Fruit fly (Drosophila melanogaster): ENCODE measurements around the gene CG14000.

- TF ChIP-seq CG9948 (tag; optimal IDR thresholded peaks at IDR 0.05) (no peak), CG15710 (tag; optimal IDR thresholded peaks at IDR 0.05) (no peak), CG4496 (GFP tag; IDR thresholded peaks at IDR 0.05) (no peak), CG13204 (GFP tag; optimal IDR thresholded peaks at IDR 0.05) (no peak), Snoo (tag; optimal IDR thresholded peaks at IDR 0.05) (no peak), gl (tag; optimal IDR thresholded peaks at IDR 0.05) (no peak), CG17806 (tag; optimal IDR thresholded peaks at IDR 0.05) (no peak), fd96Ca (GFP tag; IDR thresholded peaks at IDR 0.05) (no peak), Pif1B (GFP tag; optimal IDR thresholded peaks at IDR 0.05) (no peak), CG8159 (tag; optimal IDR thresholded peaks at IDR 0.05) (no peak)
These were observed 25.4 kb downstream of the CG14000 start, which contains the start of the genes Sfp26Ac and CG43185 for dm6 chr2L:5884674-5885073.

Measured in whole organism, pupa.